Worm (Caenorhabditis elegans): ENCODE results near the gene W06F12.3.

Gene W06F12.3

ce11 chrIII:13759691-13760090 is 24.9 kb downstream of the W06F12.3 start:
- TF ChIP-seq nhr-12 (tag; optimal IDR thresholded peaks at IDR 0.05) (no peak), fkh-2 (tag; optimal IDR thresholded peaks at IDR 0.05) (no peak), nhr-23 (tag; optimal IDR thresholded peaks at IDR 0.05) (no peak), ceh-28 (tag; optimal IDR thresholded peaks at IDR 0.05) (no peak), nhr-11 (tag; optimal IDR thresholded peaks at IDR 0.05) (no peak), snpc-4 (tag; optimal IDR thresholded peaks at IDR 0.05) (no peak), elt-3 (tag; optimal IDR thresholded peaks at IDR 0.05) (no peak), nhr-28 (tag; optimal IDR thresholded peaks at IDR 0.05) (no peak), skn-1 (tag; optimal IDR thresholded peaks at IDR 0.05) (no peak)

- no peak for TF ChIP-seq lin-15B (tag; optimal IDR thresholded peaks at IDR 0.05)
These were observed 26.2 kb downstream of the W06F12.3 start for ce11 chrIII:13761022-13761421.

ce11 chrIII:13762046-13762445 is 27.2 kb downstream of the W06F12.3 start, which contains the start of gene dbn-1:
dbn-1 (minus strand) TSS chrIII:13762069.
- no peak for TF ChIP-seq nhr-12 (tag; optimal IDR thresholded peaks at IDR 0.05)
- no peak for TF ChIP-seq ZK546.5 (tag; optimal IDR thresholded peaks at IDR 0.05)
- peak; percentile 24 for TF ChIP-seq nhr-23 (tag; optimal IDR thresholded peaks at IDR 0.05)
- TF ChIP-seq pqm-1 (tag; optimal IDR thresholded peaks at IDR 0.05), result peak; percentile 63
- no peak for TF ChIP-seq ceh-28 (tag; optimal IDR thresholded peaks at IDR 0.05)
- TF ChIP-seq elt-2 (tag; optimal IDR thresholded peaks at IDR 0.05), result peak; percentile 76
- TF ChIP-seq elt-3 (tag; optimal IDR thresholded peaks at IDR 0.05), result no peak
- peak; percentile 12 for TF ChIP-seq jun-1 (tag; optimal IDR thresholded peaks at IDR 0.05)
- no peak for TF ChIP-seq R02D3.7 (tag; optimal IDR thresholded peaks at IDR 0.05)

DNA sequence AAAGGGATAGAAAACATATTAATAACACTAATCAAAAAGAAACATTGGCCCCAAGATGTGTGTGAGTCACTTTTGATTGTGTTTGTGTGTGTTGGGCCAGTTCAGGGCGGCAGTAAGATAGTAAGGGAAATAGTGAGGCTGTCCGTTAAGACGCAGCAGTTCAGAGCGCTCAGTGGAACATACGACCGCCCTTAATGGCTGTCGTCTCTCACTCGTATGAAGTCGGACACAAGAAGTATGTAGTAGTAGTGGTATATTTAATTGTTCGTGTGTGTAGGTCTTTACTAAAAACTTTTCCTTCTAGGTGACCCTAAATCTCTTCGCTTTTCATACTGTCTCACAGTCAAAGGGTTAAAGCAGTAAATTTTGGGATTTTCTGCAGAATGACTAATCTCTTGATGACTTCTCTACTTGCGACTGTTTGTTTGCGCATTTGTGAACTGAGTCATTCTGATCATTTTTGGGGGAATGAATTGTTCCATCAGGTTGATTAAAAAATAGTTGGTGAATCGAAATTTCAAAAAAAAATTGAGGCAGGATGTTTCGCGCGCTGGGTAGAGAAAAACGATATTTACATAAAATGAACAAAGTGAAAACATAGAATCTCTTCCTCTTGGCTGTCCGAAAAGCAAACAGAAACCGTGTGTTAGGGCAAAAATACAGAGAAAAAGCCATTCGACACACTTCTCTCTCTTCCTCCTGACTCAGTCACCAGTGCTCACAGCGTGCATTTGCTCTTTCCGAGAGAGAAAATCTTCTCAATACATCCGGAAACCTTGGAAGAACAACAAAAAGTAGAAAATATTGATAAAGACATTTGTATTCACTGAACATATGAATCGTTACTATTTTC is 28.7 kb downstream of the W06F12.3 start:
- no peak for TF ChIP-seq skn-1 (tag; optimal IDR thresholded peaks at IDR 0.05)
- peak; percentile 10 for TF ChIP-seq egl-27 (tag; optimal IDR thresholded peaks at IDR 0.05)
- TF ChIP-seq nfya-1 (tag; optimal IDR thresholded peaks at IDR 0.05; ENCODE audit: insufficient read depth), result peak; percentile 45
- TF ChIP-seq nhr-43 (tag; optimal IDR thresholded peaks at IDR 0.05; ENCODE audit: poor library complexity, severe bottlenecking), result peak; percentile 80
- peak in 1 of 3 experiments; percentile 7 for TF ChIP-seq elt-3 (tag; optimal IDR thresholded peaks at IDR 0.05)
- no peak for TF ChIP-seq lsy-12 (tag; optimal IDR thresholded peaks at IDR 0.05)
- no peak for TF ChIP-seq zag-1 (tag; optimal IDR thresholded peaks at IDR 0.05)
- no peak for TF ChIP-seq nhr-67 (tag; optimal IDR thresholded peaks at IDR 0.05)
- no peak for TF ChIP-seq elt-1 (tag; optimal IDR thresholded peaks at IDR 0.05)
- peak; percentile 42 for TF ChIP-seq jun-1 (tag; optimal IDR thresholded peaks at IDR 0.05)
- TF ChIP-seq ama-1 (optimal IDR thresholded peaks at IDR 0.05), result peak; percentile 57
- TF ChIP-seq ceh-9 (tag; optimal IDR thresholded peaks at IDR 0.05), result no peak
- no peak for TF ChIP-seq unc-62 (GFP tag; optimal IDR thresholded peaks at IDR 0.05)
- TF ChIP-seq snpc-4 (tag; optimal IDR thresholded peaks at IDR 0.05), result peak; percentile 19
- no peak for TF ChIP-seq nhr-11 (tag; optimal IDR thresholded peaks at IDR 0.05)
- TF ChIP-seq mdl-1 (tag; optimal IDR thresholded peaks at IDR 0.05), result no peak
- TF ChIP-seq eor-1 (tag; optimal IDR thresholded peaks at IDR 0.05), result no peak
- no peak for TF ChIP-seq fos-1 (tag; optimal IDR thresholded peaks at IDR 0.05)
- TF ChIP-seq fkh-10 (GFP tag; optimal IDR thresholded peaks at IDR 0.05), result no peak
- TF ChIP-seq elt-2 (tag; optimal IDR thresholded peaks at IDR 0.05), result peak; percentile 8
- peak; percentile 56 for TF ChIP-seq nhr-23 (tag; optimal IDR thresholded peaks at IDR 0.05)
- TF ChIP-seq mml-1 (tag; optimal IDR thresholded peaks at IDR 0.05), result no peak
- TF ChIP-seq R02D3.7 (tag; optimal IDR thresholded peaks at IDR 0.05), result no peak
- no peak for TF ChIP-seq nhr-76 (tag; optimal IDR thresholded peaks at IDR 0.05)
- no peak for TF ChIP-seq nhr-237 (tag; optimal IDR thresholded peaks at IDR 0.05)
- TF ChIP-seq nhr-77 (tag; optimal IDR thresholded peaks at IDR 0.05), result no peak
- TF ChIP-seq pha-4 (tag; optimal IDR thresholded peaks at IDR 0.05), result peak; percentile 54
- peak; percentile 19 for TF ChIP-seq lin-39 (tag; optimal IDR thresholded peaks at IDR 0.05)
- TF ChIP-seq ZK546.5 (tag; optimal IDR thresholded peaks at IDR 0.05), result no peak
- peak; percentile 68 for TF ChIP-seq hmg-11 (tag; optimal IDR thresholded peaks at IDR 0.05)
- peak; percentile 44 for TF ChIP-seq pqm-1 (tag; optimal IDR thresholded peaks at IDR 0.05)
- no peak for TF ChIP-seq nhr-28 (tag; optimal IDR thresholded peaks at IDR 0.05)
- TF ChIP-seq ceh-82 (tag; optimal IDR thresholded peaks at IDR 0.05), result no peak

All from whole organism, L3 larva.